Fruit fly (Drosophila melanogaster) whole organism, embryonic: Measurements from ENCODE around the gene CG32371.
A peak's percentile ranks its signal among the peaks of the same experiment; 100 is the strongest.

Experiments used
- Ada2b ChIP-seq: fragments of 200-800 bp; sonication (Bioruptor generic); IDR thresholded peaks from 2 replicates; pipeline ENCODE4 v1.3.6; 2022; ENCODE audit warnings: missing biosample characterization, missing genetic modification characterization
- Aef1 ChIP-seq: fragments of 200-800 bp; sonication (Bioruptor generic); IDR thresholded peaks from 3 replicates; pipeline ENCODE4 v1.3.6; 2022; ENCODE audit warnings: missing biosample characterization, missing genetic modification characterization
- B-H2 ChIP-seq: fragments of 200-800 bp; sonication (Bioruptor generic); optimal IDR thresholded peaks from 2 replicates; lab custom pipeline; 2018; ENCODE audit warnings: missing biosample characterization, mild to moderate bottlenecking, missing genetic modification characterization
- Bteb2 ChIP-seq: fragments of 200-800 bp; sonication (Bioruptor generic); optimal IDR thresholded peaks from 2 replicates; lab custom pipeline; 2016; ENCODE audit warnings: missing biosample characterization, missing genetic modification characterization
- CG10274 ChIP-seq: fragments of 200-800 bp; sonication (Bioruptor generic); optimal IDR thresholded peaks from 3 replicates; lab custom pipeline; 2017; ENCODE audit warnings: missing biosample characterization, mild to moderate bottlenecking, missing genetic modification characterization
- CG10366 ChIP-seq: fragments of 200-800 bp; sonication (Bioruptor generic); IDR thresholded peaks from 2 replicates; pipeline ENCODE4 v1.3.6; 2022; ENCODE audit warnings: missing biosample characterization, missing genetic modification characterization
- CG10654 ChIP-seq: fragments of 200-800 bp; sonication (Bioruptor generic); optimal IDR thresholded peaks from 2 replicates; lab custom pipeline; 2016; ENCODE audit warnings: missing biosample characterization, missing genetic modification characterization
- CG10979 ChIP-seq: fragments of 200-800 bp; sonication (Bioruptor generic); optimal IDR thresholded peaks from 2 replicates; lab custom pipeline; 2018; ENCODE audit warnings: missing biosample characterization, mild to moderate bottlenecking, missing genetic modification characterization, moderate library complexity
- CG12659 ChIP-seq: fragments of 200-800 bp; sonication (Bioruptor generic); optimal IDR thresholded peaks from 3 replicates; lab custom pipeline; 2017; ENCODE audit warnings: mild to moderate bottlenecking, missing biosample characterization, missing genetic modification reagents, missing genetic modification characterization
- CG13296 ChIP-seq: fragments of 200-800 bp; sonication (Bioruptor generic); optimal IDR thresholded peaks from 3 replicates; lab custom pipeline; 2018; ENCODE audit warnings: missing biosample characterization, mild to moderate bottlenecking, missing genetic modification characterization
- CG16813 ChIP-seq: fragments of 200-800 bp; sonication (Bioruptor generic); IDR thresholded peaks from 3 replicates; pipeline ENCODE4 v1.3.6; 2022; ENCODE audit warnings: missing biosample characterization, missing genetic modification characterization; ENCODE audit not compliant: partially characterized antibody
- CG17328 ChIP-seq: fragments of 200-800 bp; sonication (Bioruptor generic); IDR thresholded peaks from 2 replicates; pipeline ENCODE4 v1.3.6; 2022; ENCODE audit warnings: missing biosample characterization, missing genetic modification characterization
- CG17361 ChIP-seq: fragments of 200-800 bp; sonication (Bioruptor generic); IDR thresholded peaks from 3 replicates; pipeline ENCODE4 v1.3.6; 2022; ENCODE audit warnings: missing biosample characterization, missing genetic modification characterization
- CG17829 ChIP-seq: fragments of 200-800 bp; optimal IDR thresholded peaks from 2 replicates; lab custom pipeline; 2019; ENCODE audit warnings: missing biosample characterization, mild to moderate bottlenecking, missing genetic modification characterization, moderate library complexity
- CG1832 ChIP-seq: fragments of 200-800 bp; sonication (Bioruptor generic); optimal IDR thresholded peaks from 2 replicates; lab custom pipeline; 2017; ENCODE audit warnings: missing biosample characterization, mild to moderate bottlenecking, missing genetic modification characterization, inconsistent platforms
- CG2129 ChIP-seq: fragments of 200-800 bp; sonication (Bioruptor generic); IDR thresholded peaks from 2 replicates; pipeline ENCODE4 v1.3.6; 2022; ENCODE audit warnings: missing biosample characterization, missing genetic modification characterization; ENCODE audit not compliant: partially characterized antibody
- CG30403 ChIP-seq: fragments of 200-800 bp; sonication (Bioruptor generic); optimal IDR thresholded peaks from 3 replicates; lab custom pipeline; 2016; ENCODE audit warnings: missing biosample characterization, missing genetic modification characterization
- CG31224 ChIP-seq: fragments of 200-800 bp; sonication (Bioruptor generic); IDR thresholded peaks from 2 replicates; pipeline ENCODE4 v1.3.6; 2022; ENCODE audit warnings: missing biosample characterization, missing genetic modification characterization
- CG32767 ChIP-seq: fragments of 200-800 bp; sonication (Bioruptor generic); IDR thresholded peaks from 2 replicates; pipeline ENCODE4 v1.3.6; 2022; ENCODE audit warnings: missing biosample characterization, missing genetic modification characterization
- CG33557 ChIP-seq: fragments of 200-800 bp; sonication (Bioruptor generic); optimal IDR thresholded peaks from 2 replicates; lab custom pipeline; 2019; ENCODE audit warnings: missing biosample characterization, mild to moderate bottlenecking, missing genetic modification characterization, moderate library complexity
- CG3995 ChIP-seq: fragments of 200-800 bp; sonication (Bioruptor generic); optimal IDR thresholded peaks from 3 replicates; lab custom pipeline; 2016; ENCODE audit warnings: missing biosample characterization, missing genetic modification characterization
- CG5245 ChIP-seq: fragments of 200-800 bp; sonication (Bioruptor generic); optimal IDR thresholded peaks from 3 replicates; lab custom pipeline; 2016; ENCODE audit warnings: missing biosample characterization, missing genetic modification characterization
- CG8290 ChIP-seq, 3 experiments: fragments of 200-800 bp; sonication (Bioruptor generic); optimal IDR thresholded peaks; 2 replicates each; lab custom pipeline; 2016 to 2019; ENCODE audit warnings: missing biosample characterization in 3 of 3, missing genetic modification characterization in 3 of 3, mild to moderate bottlenecking in 2 of 3, moderate library complexity in 1 of 3
- Chrac-16 ChIP-seq: fragments of 200-800 bp; sonication (Bioruptor generic); optimal IDR thresholded peaks from 3 replicates; lab custom pipeline; 2016; ENCODE audit warnings: missing biosample characterization, missing genetic modification characterization
- Elba2 ChIP-seq: fragments of 200-800 bp; sonication (Bioruptor generic); optimal IDR thresholded peaks from 3 replicates; lab custom pipeline; 2016; ENCODE audit warnings: missing biosample characterization, missing genetic modification characterization
- Fer2 ChIP-seq: fragments of 200-800 bp; sonication (Bioruptor generic); optimal IDR thresholded peaks from 2 replicates; lab custom pipeline; 2018; ENCODE audit warnings: missing biosample characterization, mild to moderate bottlenecking, missing genetic modification characterization, moderate library complexity
- HmgZ ChIP-seq: fragments of 200-800 bp; sonication (Bioruptor generic); optimal IDR thresholded peaks from 2 replicates; lab custom pipeline; 2018; ENCODE audit warnings: missing biosample characterization, mild to moderate bottlenecking, missing genetic modification characterization
- Max ChIP-seq: fragments of 200-800 bp; sonication (Bioruptor generic); optimal IDR thresholded peaks from 2 replicates; lab custom pipeline; 2016; ENCODE audit warnings: missing biosample characterization, mild to moderate bottlenecking, missing genetic modification characterization
- Med ChIP-seq: fragments of 200-800 bp; sonication (Bioruptor generic); peaks from one replicate; lab custom pipeline; 2016; ENCODE audit warnings: missing biosample characterization, missing genetic modification characterization, mild to moderate bottlenecking, inconsistent platforms, moderate library complexity
- Neu2 ChIP-seq: fragments of 200-800 bp; sonication (Bioruptor generic); optimal IDR thresholded peaks from 3 replicates; lab custom pipeline; 2016; ENCODE audit warnings: missing biosample characterization, missing genetic modification characterization, borderline replicate concordance
- Nf-YA ChIP-seq: fragments of 200-800 bp; sonication (Bioruptor generic); IDR thresholded peaks from 2 replicates; pipeline ENCODE4 v1.3.6; 2022; ENCODE audit warnings: missing biosample characterization, missing genetic modification characterization
- Oli ChIP-seq: fragments of 200-800 bp; sonication (Bioruptor generic); optimal IDR thresholded peaks from 2 replicates; lab custom pipeline; 2018; ENCODE audit warnings: missing biosample characterization, mild to moderate bottlenecking, missing genetic modification characterization, moderate library complexity
- Xbp1 ChIP-seq: fragments of 200-800 bp; sonication (Bioruptor generic); optimal IDR thresholded peaks from 3 replicates; lab custom pipeline; 2016; ENCODE audit warnings: missing biosample characterization, mild to moderate bottlenecking, missing genetic modification characterization
- bowl ChIP-seq: fragments of 200-800 bp; sonication (Bioruptor generic); IDR thresholded peaks from 2 replicates; pipeline ENCODE4 v1.3.6; 2022; ENCODE audit warnings: missing biosample characterization, missing genetic modification characterization
- bsh ChIP-seq, 2 experiments: fragments of 200-800 bp; sonication (Bioruptor generic); optimal IDR thresholded peaks; 2 replicates each; lab custom pipeline; 2017 to 2018; ENCODE audit warnings: mild to moderate bottlenecking in 2 of 2, missing biosample characterization in 2 of 2, missing genetic modification characterization in 2 of 2, moderate library complexity in 1 of 2
- cwo ChIP-seq: fragments of 200-800 bp; sonication (Bioruptor generic); optimal IDR thresholded peaks from 3 replicates; lab custom pipeline; 2017; ENCODE audit warnings: missing biosample characterization, missing genetic modification characterization, mild to moderate bottlenecking, moderate library complexity, missing genetic modification reagents
- dysf ChIP-seq: fragments of 200-800 bp; sonication (Bioruptor generic); IDR thresholded peaks from 3 replicates; pipeline ENCODE4 v1.3.6; 2022; ENCODE audit warnings: missing biosample characterization, missing genetic modification characterization
- fd102C ChIP-seq: fragments of 200-800 bp; sonication (Bioruptor generic); optimal IDR thresholded peaks from 2 replicates; lab custom pipeline; 2018; ENCODE audit warnings: missing biosample characterization, mild to moderate bottlenecking, missing genetic modification characterization, moderate library complexity
- h ChIP-seq: fragments of >200 bp; optimal IDR thresholded peaks from 2 replicates; lab custom pipeline; 2017
- her ChIP-seq: fragments of 200-800 bp; sonication (Bioruptor generic); optimal IDR thresholded peaks from 2 replicates; lab custom pipeline; 2016; ENCODE audit warnings: missing biosample characterization, missing genetic modification characterization
- lilli ChIP-seq: fragments of 200-800 bp; sonication (Bioruptor generic); optimal IDR thresholded peaks from 3 replicates; lab custom pipeline; 2016; ENCODE audit warnings: missing biosample characterization, missing genetic modification characterization
- pan ChIP-seq, 4 experiments: fragments of >200 bp in 3 of 4; fragments of 200-800 bp in 1 of 4; sonication (Bioruptor generic) in 1 of 4; optimal IDR thresholded peaks in 3 of 4; IDR thresholded peaks in 1 of 4; 2 replicates each; pipeline versions ENCODE4 v1.3.6 to Lab custom; 2017 to 2022; ENCODE audit warnings: missing biosample characterization in 2 of 4, missing genetic modification characterization in 2 of 4, mixed read lengths in 1 of 4
- pb ChIP-seq: fragments of 200-800 bp; sonication (Bioruptor generic); optimal IDR thresholded peaks from 3 replicates; lab custom pipeline; 2016; ENCODE audit warnings: missing biosample characterization, missing genetic modification characterization
- pzg ChIP-seq: fragments of 200-800 bp; sonication (Bioruptor generic); optimal IDR thresholded peaks from 3 replicates; lab custom pipeline; 2018; ENCODE audit warnings: missing biosample characterization, mild to moderate bottlenecking, missing genetic modification characterization, moderate library complexity
- row ChIP-seq: fragments of 200-800 bp; sonication (Bioruptor generic); IDR thresholded peaks from 3 replicates; pipeline ENCODE4 v1.3.6; 2022; ENCODE audit warnings: missing biosample characterization, missing genetic modification characterization
- schlank ChIP-seq: fragments of 200-800 bp; sonication (Bioruptor generic); optimal IDR thresholded peaks from 2 replicates; lab custom pipeline; 2018; ENCODE audit warnings: missing biosample characterization, mild to moderate bottlenecking, missing genetic modification characterization
- sim ChIP-seq: fragments of 200-800 bp; sonication (Bioruptor generic); IDR thresholded peaks from 2 replicates; pipeline ENCODE4 v1.3.6; 2022; ENCODE audit warnings: missing biosample characterization, missing genetic modification characterization
- sna ChIP-seq: fragments of 200-800 bp; sonication (Bioruptor generic); IDR thresholded peaks from 2 replicates; pipeline ENCODE4 v1.3.6; 2022; ENCODE audit warnings: missing biosample characterization, missing genetic modification characterization; ENCODE audit not compliant: partially characterized antibody
- sob ChIP-seq: fragments of 200-800 bp; sonication (Bioruptor generic); IDR thresholded peaks from 2 replicates; pipeline ENCODE4 v1.3.6; 2022; ENCODE audit warnings: missing biosample characterization, missing genetic modification characterization
- stc ChIP-seq: fragments of 200-800 bp; sonication (Bioruptor generic); IDR thresholded peaks from 2 replicates; pipeline ENCODE4 v1.3.6; 2022; ENCODE audit warnings: missing biosample characterization, missing genetic modification characterization

CG32371 gene

dm6 chr3L:7783383-7783782 is 15.2 kb upstream of the CG32371 start (continued):
- TF ChIP-seq bowl (GFP tag; lab: Robert Waterston, UW) (no peak), CG17361 (GFP tag; lab: Robert Waterston, UW) (0 out of 3 replicates have a peak, but pooled peaks have one; percentile 24), sob (GFP tag; lab: Robert Waterston, UW) (no peak), CG5245 (GFP tag; lab: Kevin White, UChicago) (no peak), CG13296 (GFP tag; lab: Kevin White, UChicago) (no peak), Fer2 (tag; lab: Kevin White, UChicago) (no peak), Chrac-16 (no peak), pb (GFP tag; lab: Kevin White, UChicago) (no peak), Bteb2 (GFP tag; lab: Kevin White, UChicago) (no peak), lilli (GFP tag; lab: Kevin White, UChicago) (peak; percentile 21), CG10979 (no peak), CG10654 (GFP tag; lab: Kevin White, UChicago) (peak; percentile 8), row (GFP tag; lab: Robert Waterston, UW) (peak; percentile 50; the same call in 1 of the 3 replicates), CG17829 (no peak), CG17328 (peak; percentile 22; the same call in 1 of the 2 replicates), stc (no peak), Elba2 (no peak), Oli (peak; percentile 54), CG30403 (peak; percentile 19), CG12659 (GFP tag; lab: Kevin White, UChicago) (peak; percentile 4), Nf-YA (GFP tag; lab: Robert Waterston, UW) (no peak), CG8290 (GFP tag; optimal IDR thresholded peaks at IDR 0.05; lab: Kevin White, UChicago) (no peak), CG8290 (tag; optimal IDR thresholded peaks at IDR 0.05; lab: Kevin White, UChicago) (peak in 1 of 2 experiments; percentile 38), schlank (tag; lab: Kevin White, UChicago) (no peak), fd102C (GFP tag; lab: Kevin White, UChicago) (no peak), CG2129 (GFP tag; lab: Robert Waterston, UW) (no peak), CG16813 (GFP tag; lab: Robert Waterston, UW) (no peak), cwo (GFP tag; lab: Kevin White, UChicago) (no peak), dysf (GFP tag; lab: Robert Waterston, UW) (peak; percentile 55; the same call in 1 of the 3 replicates), CG10274 (no peak), CG10366 (GFP tag; lab: Robert Waterston, UW) (peak; percentile 33; the same call in 1 of the 2 replicates), bsh (GFP tag; optimal IDR thresholded peaks at IDR 0.05; lab: Kevin White, UChicago) (peak in 1 of 2 experiments; percentile 20), pan (optimal IDR thresholded peaks at IDR 0.05; lab: Kevin White, UChicago) (no peak), pan (GFP tag; optimal IDR thresholded peaks at IDR 0.05 in 1 of 2, IDR thresholded peaks at IDR 0.05 in 1 of 2) (peak in 1 of 2 experiments; percentile 40), sna (GFP tag; lab: Robert Waterston, UW) (no peak), HmgZ (tag; lab: Kevin White, UChicago) (no peak), Med (GFP tag; lab: Kevin White, UChicago) (peak; percentile 80), Neu2 (GFP tag; lab: Kevin White, UChicago) (no peak), CG32767 (no peak), Aef1 (GFP tag; lab: Robert Waterston, UW) (0 out of 3 replicates have a peak, but pooled peaks have one; percentile 25), CG3995 (GFP tag; lab: Kevin White, UChicago) (no peak), sim (0 out of 2 replicates have a peak, but pooled peaks have one; percentile 35), Max (GFP tag; lab: Kevin White, UChicago) (peak; percentile 8), CG31224 (GFP tag; lab: Robert Waterston, UW) (no peak), CG33557 (GFP tag; lab: Kevin White, UChicago) (no peak), B-H2 (GFP tag; lab: Kevin White, UChicago) (no peak), Xbp1 (GFP tag; lab: Kevin White, UChicago) (peak; percentile 38), h (lab: Kevin White, UChicago) (no peak), CG1832 (no peak), her (GFP tag; lab: Kevin White, UChicago) (no peak), pzg (no peak), Ada2b (GFP tag; lab: Robert Waterston, UW) (peak; percentile 30; the same call in 1 of the 2 replicates)
